Fruit fly (Drosophila melanogaster): ENCODE results near the gene CG42821.

The CG42821 gene

DNA sequence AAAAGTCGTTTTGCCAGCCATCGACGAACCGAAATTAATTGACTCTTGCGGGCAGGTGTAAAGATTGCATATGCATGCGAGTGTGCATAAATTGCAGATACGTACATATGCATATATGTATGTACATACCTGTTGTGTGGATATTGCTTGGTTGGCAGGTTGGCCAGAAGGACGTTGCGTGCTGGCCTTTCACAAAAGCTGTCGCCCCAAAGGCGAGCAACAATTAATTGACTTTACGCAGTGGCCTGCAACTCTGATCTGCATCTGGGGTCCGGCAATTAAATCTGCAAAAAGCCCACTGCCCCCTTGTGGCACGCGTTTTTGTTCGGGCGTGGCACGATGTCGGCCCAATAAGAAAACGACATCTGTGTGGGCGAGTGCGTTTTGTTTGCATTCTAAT is 20.2 kb downstream of the CG42821 start:
- TF ChIP-seq CG7963 (GFP tag; IDR thresholded peaks at IDR 0.05; ENCODE audit: partially characterized antibody) (no peak), dmrt99B (tag; optimal IDR thresholded peaks at IDR 0.05) (no peak), kah (GFP tag; optimal IDR thresholded peaks at IDR 0.05) (no peak), Side (GFP tag; optimal IDR thresholded peaks at IDR 0.05) (no peak), CG4707 (GFP tag; optimal IDR thresholded peaks at IDR 0.05) (no peak), usp (GFP tag; optimal IDR thresholded peaks at IDR 0.05) (no peak), ash1 (GFP tag; optimal IDR thresholded peaks at IDR 0.05) (no peak), CG2116 (GFP tag; optimal IDR thresholded peaks at IDR 0.05) (no peak), Elba2 (GFP tag; optimal IDR thresholded peaks at IDR 0.05) (peak; percentile 31), CG11456 (GFP tag; IDR thresholded peaks at IDR 0.05) (0 out of 3 replicates have a peak, but pooled peaks have one; percentile 9), Dip2 (GFP tag; IDR thresholded peaks at IDR 0.05) (no peak), ci (GFP tag; IDR thresholded peaks at IDR 0.05) (no peak), Atf6 (GFP tag; IDR thresholded peaks at IDR 0.05) (no peak), CG8281 (tag; optimal IDR thresholded peaks at IDR 0.05) (no peak), GATAe (GFP tag; conservative IDR thresholded peaks at IDR 0.05) (no peak)

DNA sequence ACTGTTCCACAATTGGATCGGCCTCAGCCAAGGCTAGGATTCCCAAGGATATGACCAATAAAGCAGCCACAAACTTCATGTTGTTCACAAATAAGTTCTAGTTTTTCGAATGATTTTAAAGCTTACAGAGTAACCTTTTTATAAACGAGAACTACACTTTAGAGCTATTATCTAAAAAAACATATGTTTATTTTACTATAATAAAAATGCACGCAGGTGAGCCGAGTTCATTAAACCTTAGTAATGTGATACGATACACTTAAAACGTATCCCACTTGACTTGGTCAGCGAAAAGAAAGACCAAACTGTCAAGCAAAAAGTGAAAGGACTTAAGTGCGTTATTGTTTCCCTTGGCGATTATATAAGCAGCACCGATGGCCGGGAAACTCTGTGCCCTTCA is 21.5 kb downstream of the CG42821 start, which contains the start of gene CG44090:
Gene CG44090, minus strand, starts transcription at position 101 of the 400 bp plus-strand sequence.
- TF ChIP-seq az2 (GFP tag; optimal IDR thresholded peaks at IDR 0.05), result no peak
- no peak for TF ChIP-seq nom (GFP tag; optimal IDR thresholded peaks at IDR 0.05)

DNA sequence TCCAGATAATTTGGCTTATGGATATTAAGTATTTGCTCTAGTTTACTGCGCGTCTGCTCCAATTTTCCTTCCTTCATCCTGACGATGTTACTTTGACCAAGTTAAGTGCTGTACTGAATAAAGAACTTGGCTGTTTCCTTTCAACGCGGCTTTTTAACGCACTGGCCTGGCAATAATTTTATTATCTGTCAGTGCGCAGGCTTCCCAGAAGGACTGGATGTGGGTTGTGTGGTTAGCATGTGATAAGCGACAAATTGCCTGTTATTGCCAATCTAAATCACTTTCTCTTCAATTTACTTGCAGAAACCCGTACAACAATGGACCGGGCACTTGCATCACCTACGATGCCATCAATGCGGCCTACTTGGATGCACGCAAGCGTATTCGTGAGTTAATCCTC is 27.8 kb downstream of the CG42821 start, which contains the start of gene CG14331:
Gene CG14331, minus strand, starts transcription at position 101 of the 400 bp plus-strand sequence.
- TF ChIP-seq Kr (GFP tag; optimal IDR thresholded peaks at IDR 0.05), result no peak
- no peak for TF ChIP-seq CG30403 (GFP tag; optimal IDR thresholded peaks at IDR 0.05)
- TF ChIP-seq bigmax (GFP tag; optimal IDR thresholded peaks at IDR 0.05), result no peak
- TF ChIP-seq B-H1 (GFP tag; IDR thresholded peaks at IDR 0.05), result no peak
- no peak for TF ChIP-seq kni (GFP tag; optimal IDR thresholded peaks at IDR 0.05)
- no peak for TF ChIP-seq Nf-YA (GFP tag; IDR thresholded peaks at IDR 0.05)
- TF ChIP-seq ATbp (GFP tag; optimal IDR thresholded peaks at IDR 0.05), result no peak
- TF ChIP-seq peb (GFP tag; IDR thresholded peaks at IDR 0.05), result no peak
- no peak for TF ChIP-seq rib (GFP tag; IDR thresholded peaks at IDR 0.05)
- no peak for TF ChIP-seq B-H2 (GFP tag; optimal IDR thresholded peaks at IDR 0.05)
- TF ChIP-seq dimm (GFP tag; IDR thresholded peaks at IDR 0.05), result no peak
- no peak for TF ChIP-seq CG7357 (GFP tag; IDR thresholded peaks at IDR 0.05)
- no peak for TF ChIP-seq Antp (GFP tag; optimal IDR thresholded peaks at IDR 0.05)
- no peak for TF ChIP-seq Lim3 (GFP tag; IDR thresholded peaks at IDR 0.05)
- TF ChIP-seq knrl (GFP tag; IDR thresholded peaks at IDR 0.05; ENCODE audit: partially characterized antibody), result no peak
- no peak for TF ChIP-seq da (GFP tag; optimal IDR thresholded peaks at IDR 0.05)

DNA sequence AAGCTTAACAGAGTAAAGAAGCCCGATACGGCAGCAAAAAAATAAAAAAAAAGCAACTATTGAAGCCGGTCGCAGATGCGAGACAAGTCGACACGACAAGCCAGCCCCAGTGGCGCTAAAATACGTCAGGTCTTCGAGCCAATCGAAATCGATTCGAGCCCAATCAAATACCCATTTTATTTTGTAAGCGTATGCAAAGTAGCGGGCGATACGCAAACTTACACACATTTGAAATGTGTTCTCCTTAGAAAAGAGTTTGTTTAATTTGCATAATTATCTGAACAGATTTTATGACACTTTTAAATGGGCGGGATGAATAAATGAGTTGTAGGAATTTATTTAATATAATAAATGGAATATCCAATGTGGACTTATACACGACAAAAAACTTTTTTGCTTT is 34.7 kb downstream of the CG42821 start:
- peak; percentile 60 for TF ChIP-seq CG12769 (tag; optimal IDR thresholded peaks at IDR 0.05)
- TF ChIP-seq B-H2 (GFP tag; optimal IDR thresholded peaks at IDR 0.05), result no peak
- TF ChIP-seq sd (tag; optimal IDR thresholded peaks at IDR 0.05), result peak; percentile 74
- TF ChIP-seq pita (GFP tag; optimal IDR thresholded peaks at IDR 0.05), result no peak
- TF ChIP-seq Awh (GFP tag; IDR thresholded peaks at IDR 0.05), result peak; percentile 61
- TF ChIP-seq Blimp-1 (GFP tag; optimal IDR thresholded peaks at IDR 0.05), result no peak
- no peak for TF ChIP-seq HLHmδ (GFP tag; optimal IDR thresholded peaks at IDR 0.05)
- TF ChIP-seq vvl (GFP tag; IDR thresholded peaks at IDR 0.05), result peak; percentile 60; the same call in 1 of the 2 replicates
- 0 out of 4 replicates have a peak, but pooled peaks have one; percentile 57 for TF ChIP-seq chinmo (GFP tag; IDR thresholded peaks at IDR 0.05; ENCODE audit: partially characterized antibody)
- no peak for TF ChIP-seq Adf1 (GFP tag; IDR thresholded peaks at IDR 0.05)

Measured in whole organism, embryonic.